Worm (Caenorhabditis elegans) whole organism, young adult: ENCODE data around the gene grsp-3.

Experiments
- B0035.1 ChIP-seq: sonication (generic microtip); optimal IDR thresholded peaks from 2 replicates; lab custom pipeline; 2016; ENCODE audit warnings: missing genetic modification characterization, mild to moderate bottlenecking, missing compliant biosample characterization, missing genotype, missing genetic modification reagents
- C06A6.2 ChIP-seq: fragments of 200-800 bp; sonication (Bioruptor generic); conservative IDR thresholded peaks from 2 replicates; pipeline ENCODE4 v1.3.6; 2022; ENCODE audit warnings: missing genetic modification characterization, missing compliant biosample characterization
- F22D6.2 ChIP-seq: sonication (generic microtip); optimal IDR thresholded peaks from 2 replicates; lab custom pipeline; 2016; ENCODE audit warnings: mild to moderate bottlenecking, missing genetic modification characterization, missing compliant biosample characterization
- F23B12.7 ChIP-seq: sonication (generic microtip); optimal IDR thresholded peaks from 2 replicates; lab custom pipeline; 2017; ENCODE audit warnings: missing genetic modification characterization, mild to moderate bottlenecking, missing compliant biosample characterization, antibody characterized with exemption, moderate library complexity; ENCODE audit not compliant: insufficient read depth
- F57C9.4 ChIP-seq: sonication (generic microtip); optimal IDR thresholded peaks from 2 replicates; lab custom pipeline; 2017; ENCODE audit warnings: mild to moderate bottlenecking, missing genetic modification characterization, missing compliant biosample characterization
- Y53G8AR.9 ChIP-seq: fragments of 200-800 bp; sonication (Bioruptor generic); conservative IDR thresholded peaks from 2 replicates; pipeline ENCODE4 v1.3.6; 2022; ENCODE audit warnings: missing genetic modification reagents, missing genetic modification characterization, missing compliant biosample characterization
- Y56A3A.18 ChIP-seq: fragments of 200-800 bp; sonication (Bioruptor generic); IDR thresholded peaks from 2 replicates; pipeline ENCODE4 v1.3.6; 2022; ENCODE audit warnings: missing genetic modification reagents, missing genetic modification characterization, missing compliant biosample characterization
- Y67H2A.10 ChIP-seq: fragments of 200-800 bp; sonication (Bioruptor generic); conservative IDR thresholded peaks from 2 replicates; pipeline ENCODE4 v1.3.6; 2022; ENCODE audit warnings: missing genetic modification reagents, missing genetic modification characterization, missing compliant biosample characterization
- Y95B8A.8 ChIP-seq: fragments of 200-800 bp; sonication (Bioruptor generic); IDR thresholded peaks from 2 replicates; pipeline ENCODE4 v1.3.6; 2022; ENCODE audit warnings: missing genetic modification reagents, missing genetic modification characterization, missing compliant biosample characterization
- atf-7 ChIP-seq: sonication (generic microtip); optimal IDR thresholded peaks from 2 replicates; lab custom pipeline; 2017; ENCODE audit warnings: mild to moderate bottlenecking, missing genetic modification characterization, missing compliant biosample characterization
- ceh-100 ChIP-seq: fragments of 200-800 bp; sonication (Bioruptor generic); IDR thresholded peaks from 2 replicates; pipeline ENCODE4 v1.3.6; 2022; ENCODE audit warnings: missing genetic modification reagents, missing genetic modification characterization, missing compliant biosample characterization
- ceh-27 ChIP-seq: fragments of 200-800 bp; sonication (Bioruptor generic); optimal IDR thresholded peaks from 2 replicates; lab custom pipeline; 2018; ENCODE audit warnings: mild to moderate bottlenecking, missing genetic modification characterization, moderate library complexity, missing compliant biosample characterization
- ceh-40 ChIP-seq: fragments of 200-800 bp; sonication (Bioruptor generic); IDR thresholded peaks from 2 replicates; pipeline ENCODE4 v1.3.6; 2022; ENCODE audit warnings: missing genetic modification characterization, missing compliant biosample characterization
- ceh-79 ChIP-seq: sonication (generic microtip); optimal IDR thresholded peaks from 2 replicates; lab custom pipeline; 2017; ENCODE audit warnings: mild to moderate bottlenecking, missing genetic modification characterization, missing compliant biosample characterization
- chd-7 ChIP-seq: sonication (generic microtip); optimal IDR thresholded peaks from 2 replicates; lab custom pipeline; 2016; ENCODE audit warnings: mild to moderate bottlenecking, missing genetic modification characterization, moderate library complexity, missing compliant biosample characterization
- die-1 ChIP-seq: sonication (generic microtip); optimal IDR thresholded peaks from 2 replicates; lab custom pipeline; 2016; ENCODE audit warnings: missing genotype, mild to moderate bottlenecking, missing genetic modification characterization, missing compliant biosample characterization
- dox-1 ChIP-seq: fragments of 200-800 bp; sonication (Bioruptor generic); IDR thresholded peaks from 2 replicates; pipeline ENCODE4 v1.3.6; 2022; ENCODE audit warnings: missing genetic modification reagents, missing genetic modification characterization, missing compliant biosample characterization
- dpff-1 ChIP-seq: sonication (generic microtip); optimal IDR thresholded peaks from 2 replicates; lab custom pipeline; 2017; ENCODE audit warnings: mild to moderate bottlenecking, missing genetic modification characterization, missing compliant biosample characterization
- dpl-1 ChIP-seq: fragments of 150-350 bp; optimal IDR thresholded peaks from 2 replicates; lab custom pipeline; 2014; ENCODE audit warnings: missing biosample characterization, missing genetic modification reagents, missing genetic modification characterization
- efl-1 ChIP-seq: fragments of 150-350 bp; optimal IDR thresholded peaks from 2 replicates; lab custom pipeline; 2014; ENCODE audit warnings: missing biosample characterization, missing genetic modification reagents, missing genetic modification characterization
- egrh-3 ChIP-seq: fragments of 200-800 bp; sonication (Bioruptor generic); IDR thresholded peaks from 2 replicates; pipeline ENCODE4 v1.3.6; 2022; ENCODE audit warnings: missing genetic modification reagents, missing genetic modification characterization, missing compliant biosample characterization
- hlh-26 ChIP-seq: fragments of 200-800 bp; sonication (Bioruptor generic); conservative IDR thresholded peaks from 2 replicates; pipeline ENCODE4 v1.3.6; 2022; ENCODE audit warnings: missing genetic modification reagents, missing genetic modification characterization, missing compliant biosample characterization
- hrde-1 ChIP-seq: sonication (generic microtip); optimal IDR thresholded peaks from 2 replicates; lab custom pipeline; 2016; ENCODE audit warnings: missing genetic modification characterization, mild to moderate bottlenecking, missing compliant biosample characterization, moderate library complexity, missing genotype, missing genetic modification reagents, borderline replicate concordance
- let-607 ChIP-seq, 2 experiments: fragments of 200-800 bp in 1 of 2; sonication (Bioruptor generic) in 1 of 2; sonication (generic microtip) in 1 of 2; optimal IDR thresholded peaks; 2 replicates each; lab custom pipeline; 2016 to 2018; ENCODE audit warnings: mild to moderate bottlenecking in 2 of 2, missing compliant biosample characterization in 2 of 2, missing genetic modification characterization in 2 of 2, moderate library complexity in 2 of 2, missing genotype in 1 of 2
- lin-40 ChIP-seq: sonication (generic microtip); optimal IDR thresholded peaks from 2 replicates; lab custom pipeline; 2016; ENCODE audit warnings: missing genetic modification characterization, mild to moderate bottlenecking, missing compliant biosample characterization, missing genotype, missing genetic modification reagents
- lin-54 ChIP-seq: fragments of 200-800 bp; sonication (Bioruptor generic); optimal IDR thresholded peaks from 2 replicates; lab custom pipeline; 2018; ENCODE audit warnings: mild to moderate bottlenecking, missing genetic modification characterization, missing compliant biosample characterization
- lsy-27 ChIP-seq: sonication (generic microtip); optimal IDR thresholded peaks from 2 replicates; lab custom pipeline; 2017; ENCODE audit warnings: missing genetic modification characterization, mild to moderate bottlenecking, missing compliant biosample characterization, antibody characterized with exemption, missing genotype, borderline replicate concordance; ENCODE audit not compliant: insufficient read depth
- madf-6 ChIP-seq: fragments of 200-800 bp; sonication (Bioruptor generic); IDR thresholded peaks from 2 replicates; pipeline ENCODE4 v1.3.6; 2022; ENCODE audit warnings: missing genetic modification reagents, missing genetic modification characterization, missing compliant biosample characterization
- madf-8 ChIP-seq: fragments of 200-800 bp; sonication (Bioruptor generic); conservative IDR thresholded peaks from 2 replicates; pipeline ENCODE4 v1.3.6; 2022; ENCODE audit warnings: missing genetic modification reagents, missing genetic modification characterization, missing compliant biosample characterization
- mel-28 ChIP-seq: sonication (generic microtip); optimal IDR thresholded peaks from 2 replicates; lab custom pipeline; 2016; ENCODE audit warnings: borderline replicate concordance, mild to moderate bottlenecking, missing genetic modification characterization, missing compliant biosample characterization
- nfya-1 ChIP-seq: sonication (generic microtip); optimal IDR thresholded peaks from 2 replicates; lab custom pipeline; 2017; ENCODE audit warnings: antibody characterized with exemption, missing compliant biosample characterization, missing genetic modification characterization, borderline replicate concordance; ENCODE audit not compliant: insufficient read depth
- nhr-120 ChIP-seq: fragments of 200-800 bp; sonication (Bioruptor generic); IDR thresholded peaks from 2 replicates; pipeline ENCODE4 v1.3.6; 2022; ENCODE audit warnings: missing genetic modification characterization, missing compliant biosample characterization
- nhr-27 ChIP-seq: fragments of 200-800 bp; sonication (Bioruptor generic); optimal IDR thresholded peaks from 2 replicates; lab custom pipeline; 2018; ENCODE audit warnings: mild to moderate bottlenecking, missing genetic modification characterization, moderate library complexity, missing compliant biosample characterization
- pha-4 ChIP-seq: fragments of 150-350 bp; sonication (generic microtip); optimal IDR thresholded peaks from 2 replicates; lab custom pipeline; 2014; ENCODE audit warnings: missing biosample characterization, missing genetic modification reagents, missing genetic modification characterization
- rec-8 ChIP-seq, 2 experiments: sonication (generic microtip); optimal IDR thresholded peaks; 2 replicates each; lab custom pipeline; 2016; ENCODE audit warnings: mild to moderate bottlenecking in 2 of 2, missing genetic modification characterization in 2 of 2, missing genetic modification reagents in 2 of 2, missing genotype in 2 of 2, missing biosample characterization in 1 of 2, missing compliant biosample characterization in 1 of 2, moderate library complexity in 1 of 2
- repo-1 ChIP-seq: sonication (generic microtip); optimal IDR thresholded peaks from 2 replicates; lab custom pipeline; 2017; ENCODE audit warnings: mild to moderate bottlenecking, missing genetic modification characterization, missing compliant biosample characterization
- rpc-1 ChIP-seq, 2 experiments: fragments of 150-350 bp in 1 of 2; sonication (generic microtip) in 1 of 2; optimal IDR thresholded peaks; 2 replicates each; lab custom pipeline; 2014 to 2018; ENCODE audit warnings: missing biosample characterization in 1 of 2, missing genetic modification characterization in 1 of 2, missing genetic modification reagents in 1 of 2, missing genotype in 1 of 2
- sea-2 ChIP-seq: fragments of 200-800 bp; sonication (Bioruptor generic); IDR thresholded peaks from 2 replicates; pipeline ENCODE4 v1.3.6; 2022; ENCODE audit warnings: missing genetic modification characterization, missing compliant biosample characterization
- somi-1 ChIP-seq: fragments of 200-800 bp; sonication (Bioruptor generic); optimal IDR thresholded peaks from 2 replicates; lab custom pipeline; 2018; ENCODE audit warnings: mild to moderate bottlenecking, missing genetic modification characterization, missing compliant biosample characterization
- tbp1 ChIP-seq: fragments of 200-800 bp; sonication (Bioruptor generic); optimal IDR thresholded peaks from 2 replicates; lab custom pipeline; 2018; ENCODE audit warnings: mild to moderate bottlenecking, missing genetic modification characterization, missing compliant biosample characterization
- unc-62 ChIP-seq: fragments of 150-350 bp; optimal IDR thresholded peaks from 2 replicates; lab custom pipeline; 2014; ENCODE audit warnings: missing biosample characterization, missing genetic modification reagents, missing genetic modification characterization
- xnd-1 ChIP-seq: sonication (generic microtip); optimal IDR thresholded peaks from 2 replicates; lab custom pipeline; 2016; ENCODE audit warnings: missing genotype, missing genetic modification reagents, missing genetic modification characterization, missing compliant biosample characterization
- ztf-22 ChIP-seq: fragments of 200-800 bp; sonication (Bioruptor generic); optimal IDR thresholded peaks from 2 replicates; lab custom pipeline; 2018; ENCODE audit warnings: mild to moderate bottlenecking, missing genetic modification characterization, moderate library complexity, missing compliant biosample characterization
- ztf-28 ChIP-seq: fragments of 200-800 bp; sonication (Bioruptor generic); IDR thresholded peaks from 2 replicates; pipeline ENCODE4 v1.3.6; 2022; ENCODE audit warnings: missing genetic modification reagents, missing genetic modification characterization, missing compliant biosample characterization
- ztf-3 ChIP-seq: fragments of 200-800 bp; sonication (Bioruptor generic); optimal IDR thresholded peaks from 2 replicates; lab custom pipeline; 2018; ENCODE audit warnings: mild to moderate bottlenecking, missing genetic modification characterization, missing compliant biosample characterization

Gene grsp-3

ce11 chrIV:7083976-7084375 is 47.8 kb downstream of the grsp-3 start:
- TF ChIP-seq Y56A3A.18, result 0 out of 2 replicates have a peak, but pooled peaks have one; percentile 52
- no peak for TF ChIP-seq mel-28 (tag; lab: Kevin White, UChicago)
- no peak for TF ChIP-seq die-1 (tag; lab: Kevin White, UChicago)

- peak; percentile 82 for TF ChIP-seq ceh-100 (GFP tag; lab: Robert Waterston, UW)
- peak; percentile 66 for TF ChIP-seq repo-1
- no peak for TF ChIP-seq ztf-28 (GFP tag; lab: Robert Waterston, UW)
- TF ChIP-seq F22D6.2, result no peak
- TF ChIP-seq tbp1, result peak; percentile 72
- no peak for TF ChIP-seq nhr-120 (GFP tag; lab: Robert Waterston, UW)
- TF ChIP-seq rpc-1 (optimal IDR thresholded peaks at IDR 0.05; lab: Kevin White, UChicago), result no peak
- TF ChIP-seq rpc-1 (tag; optimal IDR thresholded peaks at IDR 0.05; lab: Kevin White, UChicago), result peak; percentile 11
- TF ChIP-seq somi-1 (GFP tag; lab: Kevin White, UChicago), result peak; percentile 1
- TF ChIP-seq nfya-1, result no peak
- no peak for TF ChIP-seq pha-4 (tag; lab: Kevin White, UChicago)
- peak; percentile 40 for TF ChIP-seq ceh-79
- TF ChIP-seq atf-7, result peak; percentile 59
- TF ChIP-seq ceh-40 (GFP tag; lab: Robert Waterston, UW), result peak; percentile 64; the same call in 1 of the 2 replicates
- peak; percentile 46 for TF ChIP-seq madf-8 (GFP tag; lab: Robert Waterston, UW)
- TF ChIP-seq dpff-1 (tag; lab: Kevin White, UChicago), result peak; percentile 40
- TF ChIP-seq ceh-27 (GFP tag; lab: Kevin White, UChicago), result peak; percentile 37
- peak; percentile 98 for TF ChIP-seq hrde-1
- TF ChIP-seq let-607 (tag; optimal IDR thresholded peaks at IDR 0.05; lab: Kevin White, UChicago), result no peak
- TF ChIP-seq lin-40, result no peak
- TF ChIP-seq lin-54 (GFP tag; lab: Kevin White, UChicago), result peak; percentile 86
- TF ChIP-seq dpl-1, result no peak
- TF ChIP-seq sea-2 (GFP tag; lab: Robert Waterston, UW), result no peak
- TF ChIP-seq F57C9.4, result no peak
- peak; percentile 2 for TF ChIP-seq nhr-27 (tag; lab: Kevin White, UChicago)
- TF ChIP-seq dox-1, result peak; percentile 67; the same call in 1 of the 2 replicates
- TF ChIP-seq B0035.1, result peak; percentile 80
- TF ChIP-seq C06A6.2 (GFP tag; lab: Robert Waterston, UW), result no peak
- no peak for TF ChIP-seq lsy-27 (tag; lab: Kevin White, UChicago)
- TF ChIP-seq chd-7 (tag; lab: Kevin White, UChicago), result no peak
- TF ChIP-seq Y67H2A.10 (GFP tag; lab: Robert Waterston, UW), result no peak
- no peak for TF ChIP-seq egrh-3 (GFP tag; lab: Robert Waterston, UW)
- peak; percentile 90 for TF ChIP-seq madf-6 (GFP tag; lab: Robert Waterston, UW)
- TF ChIP-seq Y56A3A.18, result no peak; the same call in none of the 2 replicates
- peak; percentile 94 for TF ChIP-seq Y53G8AR.9
- peak in 1 of 2 experiments; percentile 75 for TF ChIP-seq rec-8 (tag; optimal IDR thresholded peaks at IDR 0.05; lab: Kevin White, UChicago)
- TF ChIP-seq unc-62 (GFP tag; lab: Kevin White, UChicago), result no peak
- TF ChIP-seq efl-1 (GFP tag; lab: Kevin White, UChicago), result peak; percentile 46
- no peak for TF ChIP-seq ztf-22 (GFP tag; lab: Kevin White, UChicago)
- peak; percentile 50 for TF ChIP-seq xnd-1
- no peak for TF ChIP-seq F23B12.7 (tag; lab: Kevin White, UChicago)
- no peak for TF ChIP-seq ztf-3 (GFP tag; lab: Kevin White, UChicago)
- TF ChIP-seq hlh-26, result no peak
- TF ChIP-seq Y95B8A.8 (GFP tag; lab: Robert Waterston, UW), result peak; percentile 91
Measured at ce11 chrIV:7083382-7083784, 48.3 kb downstream of the grsp-3 start, which contains the start of gene Y43B11AR.3. Gene Y43B11AR.3, minus strand, starts transcription at chrIV:7083716.
